Worm (Caenorhabditis elegans): ENCODE data around the gene dnc-4.

The dnc-4 gene

DNA sequence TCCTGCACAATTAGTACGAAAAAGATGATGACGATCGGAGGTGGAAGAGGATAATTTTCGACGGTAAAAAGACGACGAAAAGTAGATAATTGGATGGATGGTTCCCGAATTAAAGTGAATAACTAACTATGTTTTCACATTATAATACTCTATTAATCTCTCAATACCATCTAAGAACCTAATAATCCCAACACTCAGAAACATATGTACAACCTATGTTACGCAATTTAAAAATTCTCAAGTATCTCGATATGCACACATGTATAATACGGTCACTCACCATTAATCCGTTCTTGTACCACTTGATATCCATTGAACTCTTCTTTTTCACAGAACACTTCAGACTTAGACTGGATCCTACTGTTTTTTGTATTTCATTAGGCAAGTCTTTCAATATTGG is 18.8 kb downstream of the dnc-4 start:
- peak; percentile 85 for TF ChIP-seq nhr-2 (tag; optimal IDR thresholded peaks at IDR 0.05)
- TF ChIP-seq ceh-39 (tag; optimal IDR thresholded peaks at IDR 0.05), result no peak
- TF ChIP-seq zip-8 (tag; optimal IDR thresholded peaks at IDR 0.05), result peak; percentile 38
- no peak for TF ChIP-seq snpc-4 (tag; optimal IDR thresholded peaks at IDR 0.05)
- TF ChIP-seq unc-39 (tag; optimal IDR thresholded peaks at IDR 0.05), result no peak
- TF ChIP-seq sem-2 (GFP tag; optimal IDR thresholded peaks at IDR 0.05), result no peak

- TF ChIP-seq unc-62 (GFP tag; optimal IDR thresholded peaks at IDR 0.05) (no peak), blmp-1 (tag; optimal IDR thresholded peaks at IDR 0.05) (no peak), lin-32 (GFP tag; optimal IDR thresholded peaks at IDR 0.05) (no peak), hlh-1 (tag; optimal IDR thresholded peaks at IDR 0.05) (no peak), lin-13 (tag; optimal IDR thresholded peaks at IDR 0.05) (no peak), M03D4.4 (tag; optimal IDR thresholded peaks at IDR 0.05) (no peak), bed-3 (GFP tag; optimal IDR thresholded peaks at IDR 0.05) (no peak), mab-5 (tag; optimal IDR thresholded peaks at IDR 0.05) (no peak), mls-2 (tag; optimal IDR thresholded peaks at IDR 0.05) (no peak)
Measured at ce11 chrIV:7994715-7995114, 24.9 kb downstream of the dnc-4 start.

- no peak for TF ChIP-seq ztf-11 (tag; optimal IDR thresholded peaks at IDR 0.05)
- TF ChIP-seq lsy-2 (tag; optimal IDR thresholded peaks at IDR 0.05), result no peak
- no peak for TF ChIP-seq mep-1 (tag; optimal IDR thresholded peaks at IDR 0.05)
- TF ChIP-seq nhr-76 (tag; optimal IDR thresholded peaks at IDR 0.05), result no peak
- TF ChIP-seq blmp-1 (tag; optimal IDR thresholded peaks at IDR 0.05), result no peak
- no peak for TF ChIP-seq nhr-12 (tag; optimal IDR thresholded peaks at IDR 0.05)
- no peak for TF ChIP-seq unc-39 (tag; optimal IDR thresholded peaks at IDR 0.05)
- TF ChIP-seq unc-120 (tag; optimal IDR thresholded peaks at IDR 0.05; ENCODE audit: poor library complexity, severe bottlenecking), result no peak
Measured at ce11 chrIV:7988385-7988784, 31.2 kb downstream of the dnc-4 start, which contains the start of gene col-115. Gene col-115, plus strand, starts transcription at chrIV:7988685.

ce11 chrIV:7987083-7987482 is 32.5 kb downstream of the dnc-4 start, which contains the start of gene mec-17:
Gene mec-17, minus strand, starts transcription at chrIV:7987183.
- TF ChIP-seq lin-13 (tag; optimal IDR thresholded peaks at IDR 0.05) (no peak), elt-3 (tag; optimal IDR thresholded peaks at IDR 0.05) (no peak), unc-39 (tag; optimal IDR thresholded peaks at IDR 0.05) (no peak), flh-1 (GFP tag; optimal IDR thresholded peaks at IDR 0.05) (no peak)

DNA sequence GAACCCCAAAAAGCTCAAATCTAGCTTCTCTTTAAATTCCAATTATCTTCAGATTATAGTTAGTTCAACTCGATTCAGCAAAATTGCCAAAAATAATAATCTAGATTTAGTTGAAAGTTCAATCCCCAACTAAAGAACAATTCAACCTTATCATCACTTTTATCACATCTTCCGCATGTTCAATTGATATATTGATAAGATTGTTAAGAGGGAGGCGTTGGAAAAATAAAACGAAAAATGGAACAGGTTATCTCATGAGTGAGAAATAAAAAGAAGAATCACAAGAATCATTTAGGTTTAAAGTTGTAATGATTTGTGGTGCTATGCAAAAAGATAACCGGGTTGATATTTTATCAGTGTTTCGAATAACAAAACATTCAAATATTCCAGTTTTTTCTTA is 33.9 kb downstream of the dnc-4 start:
- no peak for TF ChIP-seq zip-8 (tag; optimal IDR thresholded peaks at IDR 0.05)
- TF ChIP-seq elt-3 (tag; optimal IDR thresholded peaks at IDR 0.05), result peak; percentile 28
- TF ChIP-seq sptf-1 (tag; optimal IDR thresholded peaks at IDR 0.05), result no peak

ce11 chrIV:7983728-7984346 is 35.8 kb downstream of the dnc-4 start:
- no peak for TF ChIP-seq mls-2 (tag; optimal IDR thresholded peaks at IDR 0.05)
- TF ChIP-seq unc-62 (GFP tag; optimal IDR thresholded peaks at IDR 0.05), result no peak
- TF ChIP-seq unc-39 (tag; optimal IDR thresholded peaks at IDR 0.05), result no peak
- TF ChIP-seq zip-8 (tag; optimal IDR thresholded peaks at IDR 0.05), result no peak
- no peak for TF ChIP-seq mep-1 (tag; optimal IDR thresholded peaks at IDR 0.05)
- TF ChIP-seq cnd-1 (tag; optimal IDR thresholded peaks at IDR 0.05), result no peak
- no peak for TF ChIP-seq blmp-1 (tag; optimal IDR thresholded peaks at IDR 0.05)
- no peak for TF ChIP-seq sem-2 (GFP tag; optimal IDR thresholded peaks at IDR 0.05)
- TF ChIP-seq nhr-2 (tag; optimal IDR thresholded peaks at IDR 0.05), result no peak
- no peak for TF ChIP-seq lin-32 (GFP tag; optimal IDR thresholded peaks at IDR 0.05)
- TF ChIP-seq ztf-11 (tag; optimal IDR thresholded peaks at IDR 0.05), result no peak
- no peak for TF ChIP-seq nhr-12 (tag; optimal IDR thresholded peaks at IDR 0.05)
- no peak for TF ChIP-seq ces-1 (GFP tag; optimal IDR thresholded peaks at IDR 0.05)
- no peak for TF ChIP-seq sptf-1 (tag; optimal IDR thresholded peaks at IDR 0.05)
- TF ChIP-seq pha-4 (tag; optimal IDR thresholded peaks at IDR 0.05), result no peak

DNA sequence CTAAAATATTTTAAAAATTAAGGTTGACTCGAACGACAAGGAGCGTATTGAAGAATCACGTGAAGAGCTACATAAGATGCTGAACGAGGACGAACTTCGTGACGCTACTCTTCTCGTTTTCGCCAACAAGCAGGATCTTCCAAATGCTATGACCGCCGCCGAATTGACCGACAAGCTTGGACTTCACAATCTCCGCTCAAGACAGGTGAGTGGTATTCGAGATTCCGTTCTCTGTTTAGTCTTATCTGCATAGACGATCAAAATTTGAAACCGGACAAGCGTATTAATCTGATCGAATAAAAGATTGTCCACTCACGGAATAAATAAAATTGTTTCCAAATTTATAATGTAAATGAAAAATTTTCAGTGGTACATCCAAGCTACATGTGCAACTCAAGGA is 36.6 kb downstream of the dnc-4 start:
- TF ChIP-seq bed-3 (GFP tag; optimal IDR thresholded peaks at IDR 0.05), result no peak
- TF ChIP-seq elt-1 (tag; optimal IDR thresholded peaks at IDR 0.05; ENCODE audit: borderline replicate concordance, insufficient read depth), result peak; percentile 71
- no peak for TF ChIP-seq flh-1 (GFP tag; optimal IDR thresholded peaks at IDR 0.05)
- no peak for TF ChIP-seq nhr-237 (tag; optimal IDR thresholded peaks at IDR 0.05)
- no peak for TF ChIP-seq unc-120 (tag; optimal IDR thresholded peaks at IDR 0.05; ENCODE audit: poor library complexity, severe bottlenecking)
- no peak for TF ChIP-seq lin-32 (GFP tag; optimal IDR thresholded peaks at IDR 0.05)
